Worm (Caenorhabditis elegans): ENCODE measurements around the gene C01G10.15.

ce11 chrV:15054733-15055132 lies 32.4 kb downstream of the C01G10.15 start:
- TF ChIP-seq R02D3.7 (tag; optimal IDR thresholded peaks at IDR 0.05), result no peak
- no peak for TF ChIP-seq ama-1 (optimal IDR thresholded peaks at IDR 0.05)
- TF ChIP-seq nhr-12 (tag; optimal IDR thresholded peaks at IDR 0.05), result no peak
- no peak for TF ChIP-seq lin-39 (tag; optimal IDR thresholded peaks at IDR 0.05)
- TF ChIP-seq skn-1 (tag; optimal IDR thresholded peaks at IDR 0.05), result no peak
